Worm (Caenorhabditis elegans): ENCODE data around the gene ceh-36.

- no peak for TF ChIP-seq nhr-11 (tag; optimal IDR thresholded peaks at IDR 0.05)
- TF ChIP-seq nhr-67 (tag; optimal IDR thresholded peaks at IDR 0.05): no peak
- TF ChIP-seq elt-1 (tag; optimal IDR thresholded peaks at IDR 0.05): no peak
- TF ChIP-seq sea-2 (GFP tag; optimal IDR thresholded peaks at IDR 0.05): no peak
- no peak for TF ChIP-seq fos-1 (tag; optimal IDR thresholded peaks at IDR 0.05)
- TF ChIP-seq pha-4 (tag; optimal IDR thresholded peaks at IDR 0.05): no peak
- no peak for TF ChIP-seq egl-27 (tag; optimal IDR thresholded peaks at IDR 0.05)
- TF ChIP-seq elt-2 (tag; optimal IDR thresholded peaks at IDR 0.05): no peak
- no peak for TF ChIP-seq zag-1 (tag; optimal IDR thresholded peaks at IDR 0.05)
- TF ChIP-seq unc-62 (GFP tag; optimal IDR thresholded peaks at IDR 0.05): no peak
- no peak for TF ChIP-seq ceh-82 (tag; optimal IDR thresholded peaks at IDR 0.05)
- no peak for TF ChIP-seq hmg-11 (tag; optimal IDR thresholded peaks at IDR 0.05)
- TF ChIP-seq fkh-10 (GFP tag; optimal IDR thresholded peaks at IDR 0.05): no peak
These were observed 10.6 kb downstream of the ceh-36 start, which contains the start of gene C37E2.2 for ce11 chrX:14175740-14176139.

Data from whole organism, L3 larva.